Worm (Caenorhabditis elegans): ENCODE measurements around the gene C08F11.13.

DNA sequence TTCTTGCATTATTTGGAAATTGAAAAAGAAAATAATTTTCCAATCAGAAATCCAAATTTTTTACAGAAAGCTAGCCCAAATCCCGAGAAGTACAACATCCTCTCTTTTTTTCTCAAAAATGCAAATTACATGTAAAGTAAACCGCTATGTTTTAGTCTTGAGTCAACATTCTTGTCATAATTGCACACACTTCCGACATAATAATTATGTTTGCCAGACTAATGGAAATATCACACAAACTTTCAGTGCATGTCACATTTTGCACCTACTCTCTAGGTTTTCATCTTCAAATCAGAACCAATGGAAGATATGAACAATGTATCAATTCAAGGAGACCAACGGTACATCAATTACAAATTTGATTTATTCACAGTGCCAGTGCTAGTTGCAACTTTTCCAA lies 25.0 kb downstream of the C08F11.13 start, which contains the start of gene sru-11:
- TF ChIP-seq snpc-4 (tag; optimal IDR thresholded peaks at IDR 0.05): no peak
- TF ChIP-seq nhr-12 (tag; optimal IDR thresholded peaks at IDR 0.05): no peak
- no peak for TF ChIP-seq ces-1 (GFP tag; optimal IDR thresholded peaks at IDR 0.05)
- no peak for TF ChIP-seq lsy-2 (tag; optimal IDR thresholded peaks at IDR 0.05)
- no peak for TF ChIP-seq ceh-83 (GFP tag; optimal IDR thresholded peaks at IDR 0.05)
- TF ChIP-seq elt-3 (tag; optimal IDR thresholded peaks at IDR 0.05): no peak
- TF ChIP-seq unc-39 (tag; optimal IDR thresholded peaks at IDR 0.05): no peak
- TF ChIP-seq ztf-11 (tag; optimal IDR thresholded peaks at IDR 0.05): no peak
- no peak for TF ChIP-seq nhr-2 (tag; optimal IDR thresholded peaks at IDR 0.05)
- TF ChIP-seq M03D4.4 (tag; optimal IDR thresholded peaks at IDR 0.05): no peak
- TF ChIP-seq bed-3 (GFP tag; optimal IDR thresholded peaks at IDR 0.05): no peak
- TF ChIP-seq pha-4 (tag; optimal IDR thresholded peaks at IDR 0.05): no peak
- no peak for TF ChIP-seq nhr-237 (tag; optimal IDR thresholded peaks at IDR 0.05)
- no peak for TF ChIP-seq lin-13 (tag; optimal IDR thresholded peaks at IDR 0.05)
